Worm (Caenorhabditis elegans) whole organism, young adult: ENCODE measurements around the gene comt-3.

ENCODE experiments used
- B0035.1 ChIP-seq: sonication (generic microtip); optimal IDR thresholded peaks from 2 replicates; lab custom pipeline; 2016; ENCODE audit warnings: missing genetic modification characterization, mild to moderate bottlenecking, missing compliant biosample characterization, missing genotype, missing genetic modification reagents
- dpl-1 ChIP-seq: fragments of 150-350 bp; optimal IDR thresholded peaks from 2 replicates; lab custom pipeline; 2014; ENCODE audit warnings: missing biosample characterization, missing genetic modification reagents, missing genetic modification characterization
- madf-10 ChIP-seq: sonication (generic microtip); optimal IDR thresholded peaks from 2 replicates; lab custom pipeline; 2016; ENCODE audit warnings: mild to moderate bottlenecking, missing genetic modification characterization, missing compliant biosample characterization
- rec-8 ChIP-seq, 2 experiments: sonication (generic microtip); optimal IDR thresholded peaks; 2 replicates each; lab custom pipeline; 2016; ENCODE audit warnings: mild to moderate bottlenecking in 2 of 2, missing genetic modification characterization in 2 of 2, missing genetic modification reagents in 2 of 2, missing genotype in 2 of 2, missing biosample characterization in 1 of 2, missing compliant biosample characterization in 1 of 2, moderate library complexity in 1 of 2
- unc-62 ChIP-seq: fragments of 150-350 bp; optimal IDR thresholded peaks from 2 replicates; lab custom pipeline; 2014; ENCODE audit warnings: missing biosample characterization, missing genetic modification reagents, missing genetic modification characterization
- ztf-25 ChIP-seq: fragments of 200-800 bp; sonication (Bioruptor generic); IDR thresholded peaks from 2 replicates; pipeline ENCODE4 v1.3.6; 2022; ENCODE audit warnings: missing genetic modification reagents, missing genetic modification characterization, missing compliant biosample characterization
- ztf-3 ChIP-seq: fragments of 200-800 bp; sonication (Bioruptor generic); optimal IDR thresholded peaks from 2 replicates; lab custom pipeline; 2018; ENCODE audit warnings: mild to moderate bottlenecking, missing genetic modification characterization, missing compliant biosample characterization

DNA sequence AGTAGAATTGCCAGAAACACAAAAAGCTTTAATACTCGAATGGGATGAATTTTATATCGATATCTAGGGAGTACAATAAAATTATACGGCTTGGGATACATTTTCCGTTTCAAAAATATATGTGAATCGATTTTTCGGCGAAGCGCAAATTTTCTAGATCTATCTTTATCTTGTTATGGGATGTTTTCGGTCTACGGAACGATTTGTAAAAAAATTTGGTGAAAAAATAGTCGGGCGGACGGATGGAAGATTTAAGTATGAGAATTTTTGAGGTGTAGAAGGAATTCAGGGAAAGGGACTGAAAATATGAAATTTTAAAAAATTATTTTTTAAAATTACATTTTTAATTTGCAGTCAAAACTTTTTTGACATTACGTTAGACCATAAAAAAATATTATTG lies 48.6 kb downstream of the comt-3 start, which contains the start of gene F22F7.4:
- TF ChIP-seq madf-10 (tag; lab: Kevin White, UChicago) (no peak), ztf-25 (no peak), rec-8 (tag; optimal IDR thresholded peaks at IDR 0.05; lab: Kevin White, UChicago) (no peak), dpl-1 (GFP tag; lab: Kevin White, UChicago) (no peak), unc-62 (GFP tag; lab: Kevin White, UChicago) (no peak), B0035.1 (tag; lab: Kevin White, UChicago) (no peak), ztf-3 (GFP tag; lab: Kevin White, UChicago) (no peak)
